Fruit fly (Drosophila melanogaster) whole organism, wandering third instar larva: Measurements from ENCODE around the gene CG32260.

Experiments
- Rel ChIP-seq, 2 experiments: fragments of 200-800 bp; sonication (Bioruptor generic) in 1 of 2; optimal IDR thresholded peaks; 2 replicates in 1 of 2; 3 replicates in 1 of 2; lab custom pipeline; 2016 to 2019; ENCODE audit warnings: mild to moderate bottlenecking in 2 of 2, missing biosample characterization in 2 of 2, missing genetic modification characterization in 2 of 2, moderate library complexity in 1 of 2
- pan ChIP-seq: fragments of >200 bp; optimal IDR thresholded peaks from 2 replicates; lab custom pipeline; 2017

- no peak for TF ChIP-seq pan (lab: Kevin White, UChicago)
- TF ChIP-seq Rel (GFP tag; optimal IDR thresholded peaks at IDR 0.05; lab: Kevin White, UChicago), result no peak
- no peak for TF ChIP-seq Rel (tag; optimal IDR thresholded peaks at IDR 0.05; lab: Kevin White, UChicago)
Measured at dm6 chr3L:4092705-4093257, 49.4 kb upstream of the CG32260 start, which contains the start of gene CG14990.
